Worm (Caenorhabditis elegans) whole organism, L3 larva: ENCODE data around the gene K01B6.3.

Experiments
- ZK546.5 ChIP-seq: sonication (generic microtip); optimal IDR thresholded peaks from 2 replicates; lab custom pipeline; 2017; ENCODE audit warnings: missing biosample characterization, missing genetic modification characterization
- ama-1 ChIP-seq: fragments of 150-350 bp; optimal IDR thresholded peaks from 2 replicates; lab custom pipeline; 2018
- elt-1 ChIP-seq: fragments of 150-350 bp; optimal IDR thresholded peaks from 2 replicates; lab custom pipeline; 2014; ENCODE audit warnings: missing biosample characterization, missing genetic modification characterization
- fkh-2 ChIP-seq: fragments of 150-350 bp; optimal IDR thresholded peaks from 2 replicates; lab custom pipeline; 2014; ENCODE audit warnings: missing biosample characterization, missing genetic modification reagents, missing genetic modification characterization
- lin-15B ChIP-seq: fragments of 150-350 bp; optimal IDR thresholded peaks from 2 replicates; lab custom pipeline; 2014; ENCODE audit warnings: missing biosample characterization, missing genetic modification characterization

DNA sequence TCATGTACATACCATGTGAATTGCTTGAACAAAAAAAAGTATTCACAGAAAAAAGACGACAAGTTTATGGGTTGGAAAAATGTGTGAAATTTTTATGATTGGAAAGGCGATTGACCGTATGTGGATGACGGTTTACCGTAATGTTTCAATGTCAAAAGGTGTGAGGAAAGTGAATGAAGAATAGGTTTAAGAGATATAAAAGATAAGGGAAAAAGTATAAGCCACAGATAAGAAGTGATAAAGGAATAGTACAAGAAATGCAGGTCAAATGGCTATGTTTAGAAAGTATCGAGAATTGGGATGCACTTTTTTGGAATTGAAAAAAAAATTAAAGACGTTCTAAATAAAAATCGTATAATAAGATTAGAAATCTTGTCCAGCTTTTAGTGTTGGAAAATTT, 22.2 kb upstream of the K01B6.3 start:
- no peak for TF ChIP-seq fkh-2 (tag; lab: Kevin White, UChicago)
- no peak for TF ChIP-seq ama-1 (lab: Kevin White, UChicago)
- TF ChIP-seq elt-1 (tag; lab: Kevin White, UChicago), result no peak
- no peak for TF ChIP-seq ZK546.5 (tag; lab: Kevin White, UChicago)
- TF ChIP-seq lin-15B, result no peak
